Fruit fly (Drosophila melanogaster): Measurements from ENCODE around the gene Syt12.

The Syt12 gene

DNA sequence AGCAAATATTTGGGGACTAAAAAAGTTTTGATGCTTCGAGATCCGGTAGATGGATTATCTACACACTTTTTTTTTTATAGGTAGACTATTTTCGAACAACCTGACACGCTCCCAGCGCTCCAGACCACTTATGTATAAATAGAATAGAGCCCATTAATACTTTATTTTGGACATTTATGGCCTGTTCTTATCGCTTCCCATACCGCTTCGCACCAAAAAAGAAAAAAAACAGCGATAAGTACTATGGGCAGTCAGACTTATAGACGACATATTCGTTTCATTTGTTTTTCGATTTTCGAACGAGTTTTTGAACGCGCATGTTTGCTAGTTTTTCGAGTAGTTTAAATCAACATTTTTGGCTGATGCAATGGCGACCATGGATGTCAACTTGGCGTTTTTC, 38.6 kb downstream of the Syt12 start:
- TF ChIP-seq pan (optimal IDR thresholded peaks at IDR 0.05), result no peak
- no peak for TF ChIP-seq Dll (optimal IDR thresholded peaks at IDR 0.05)
- TF ChIP-seq usp (GFP tag; optimal IDR thresholded peaks at IDR 0.05), result no peak
- TF ChIP-seq CG8478 (optimal IDR thresholded peaks at IDR 0.05), result no peak
- no peak for TF ChIP-seq EcR (GFP tag; optimal IDR thresholded peaks at IDR 0.05)
- TF ChIP-seq psq (optimal IDR thresholded peaks at IDR 0.05), result no peak

DNA sequence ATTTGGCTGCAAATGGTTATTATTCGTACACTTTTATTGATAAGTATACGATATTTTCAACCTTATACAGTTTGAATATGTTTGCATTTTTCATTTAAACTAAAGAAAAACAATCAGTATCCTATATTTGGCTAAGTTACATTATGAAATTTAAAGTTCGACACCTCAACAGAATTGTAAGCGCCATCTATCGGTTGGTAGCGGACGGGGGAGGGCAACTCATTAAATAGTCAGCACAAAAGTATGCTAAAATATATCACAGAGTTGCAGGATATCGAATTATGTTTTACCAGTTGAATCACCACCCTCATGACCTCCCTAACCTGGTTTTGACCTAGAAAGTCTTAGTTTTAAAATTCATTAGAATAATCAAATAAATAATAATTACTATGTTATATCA, 42.2 kb downstream of the Syt12 start:
- TF ChIP-seq psq (optimal IDR thresholded peaks at IDR 0.05), result no peak
- no peak for TF ChIP-seq EcR (GFP tag; optimal IDR thresholded peaks at IDR 0.05)
- TF ChIP-seq Dll (optimal IDR thresholded peaks at IDR 0.05), result no peak
- no peak for TF ChIP-seq pan (optimal IDR thresholded peaks at IDR 0.05)

DNA sequence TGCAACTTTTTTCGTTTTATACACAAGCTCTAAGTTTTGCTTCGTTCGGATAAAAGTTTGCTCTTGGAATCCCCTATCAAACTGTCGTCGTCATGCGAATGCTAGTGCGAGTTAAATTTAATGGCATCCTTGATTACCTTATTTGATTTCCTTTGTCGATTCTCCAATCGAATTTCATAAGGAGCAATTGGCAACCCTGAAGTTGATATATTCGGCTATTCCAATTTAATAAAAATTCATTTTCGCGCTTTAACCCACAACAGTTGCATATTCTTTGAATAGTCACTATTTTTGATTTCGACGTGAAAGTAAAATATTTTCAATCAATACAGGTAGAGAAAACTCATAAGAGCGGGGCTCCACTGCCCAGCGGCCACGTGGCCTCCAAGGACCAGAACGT, 43.7 kb downstream of the Syt12 start, which contains the start of gene CG12725:
Gene CG12725, minus strand, starts transcription at position 101 of the 400 bp plus-strand sequence.
- no peak for TF ChIP-seq Dll (optimal IDR thresholded peaks at IDR 0.05)
- no peak for TF ChIP-seq usp (GFP tag; optimal IDR thresholded peaks at IDR 0.05)
- TF ChIP-seq EcR (GFP tag; optimal IDR thresholded peaks at IDR 0.05), result no peak
- TF ChIP-seq pan (optimal IDR thresholded peaks at IDR 0.05), result no peak
- no peak for TF ChIP-seq CG8478 (optimal IDR thresholded peaks at IDR 0.05)
- no peak for TF ChIP-seq psq (optimal IDR thresholded peaks at IDR 0.05)

DNA sequence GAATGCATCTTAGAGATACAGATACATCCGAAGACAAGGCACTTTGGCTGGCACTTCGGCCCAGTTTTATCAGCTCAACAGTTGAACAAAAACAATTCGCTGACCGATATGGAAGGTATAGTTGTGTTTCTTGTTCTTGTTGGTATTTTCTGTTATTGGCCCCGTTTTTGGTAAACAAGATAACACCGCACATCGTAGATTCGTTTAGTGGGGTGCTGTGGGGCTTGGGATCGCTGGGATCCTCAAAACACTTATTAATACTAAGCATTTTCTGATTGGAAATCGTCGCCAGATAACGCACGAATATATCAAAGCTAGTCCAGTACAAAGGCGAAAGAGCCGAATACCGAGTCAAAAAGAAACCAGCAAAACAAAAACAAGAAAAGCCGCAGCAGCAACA, 44.5 kb downstream of the Syt12 start:
- TF ChIP-seq CG8478 (optimal IDR thresholded peaks at IDR 0.05), result no peak
- no peak for TF ChIP-seq usp (GFP tag; optimal IDR thresholded peaks at IDR 0.05)
- no peak for TF ChIP-seq pan (optimal IDR thresholded peaks at IDR 0.05)
- TF ChIP-seq Dll (optimal IDR thresholded peaks at IDR 0.05), result no peak
- no peak for TF ChIP-seq psq (optimal IDR thresholded peaks at IDR 0.05)
- TF ChIP-seq EcR (GFP tag; optimal IDR thresholded peaks at IDR 0.05), result no peak

DNA sequence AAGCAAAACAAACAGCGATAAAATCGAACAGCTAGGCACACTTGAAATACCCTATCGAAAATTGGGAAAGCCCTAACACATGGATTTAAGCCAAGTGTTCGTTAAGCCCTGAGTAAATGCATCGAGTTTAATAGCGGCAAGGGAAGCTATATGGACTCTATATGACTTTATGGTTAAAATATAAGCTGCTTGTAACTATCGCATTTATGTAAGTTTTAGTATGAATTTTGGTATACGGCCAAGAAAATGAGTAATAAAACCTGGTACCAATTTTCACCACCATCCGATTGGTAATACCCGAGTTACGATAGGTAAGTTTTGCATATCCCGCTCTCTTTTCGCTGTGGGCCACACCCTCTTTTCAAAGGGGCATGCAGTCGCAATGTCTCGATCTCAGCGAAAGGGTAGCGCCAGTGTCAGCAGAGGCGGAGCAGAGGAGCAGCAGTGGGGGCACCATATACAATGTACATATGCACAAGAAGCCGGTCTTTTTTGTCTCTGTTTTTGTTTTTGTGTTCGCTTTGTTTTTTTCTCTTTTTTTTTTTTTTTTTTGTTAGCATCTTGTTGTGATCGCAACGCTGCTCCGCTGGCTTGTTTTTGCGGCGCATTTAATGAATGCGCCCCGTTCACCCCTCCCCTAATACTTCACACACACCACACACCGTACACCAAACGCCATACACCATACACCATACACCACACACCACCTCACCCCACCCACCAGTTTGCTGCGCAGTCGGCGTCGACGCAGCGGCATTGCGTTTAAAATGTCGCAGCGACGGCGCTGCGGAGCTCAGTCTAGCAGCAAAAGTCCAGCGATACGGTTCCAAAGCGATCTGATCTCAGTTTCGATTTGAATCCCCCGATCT, 45.1 kb downstream of the Syt12 start, which contains the start of gene GstT4:
Gene GstT4, plus strand, starts transcription at position 788 of the 869 bp plus-strand sequence.
- TF ChIP-seq CG8478 (optimal IDR thresholded peaks at IDR 0.05) (no peak), Dll (optimal IDR thresholded peaks at IDR 0.05) (no peak), pan (optimal IDR thresholded peaks at IDR 0.05) (no peak), EcR (GFP tag; optimal IDR thresholded peaks at IDR 0.05) (no peak), usp (GFP tag; optimal IDR thresholded peaks at IDR 0.05) (no peak), psq (optimal IDR thresholded peaks at IDR 0.05) (no peak)

DNA sequence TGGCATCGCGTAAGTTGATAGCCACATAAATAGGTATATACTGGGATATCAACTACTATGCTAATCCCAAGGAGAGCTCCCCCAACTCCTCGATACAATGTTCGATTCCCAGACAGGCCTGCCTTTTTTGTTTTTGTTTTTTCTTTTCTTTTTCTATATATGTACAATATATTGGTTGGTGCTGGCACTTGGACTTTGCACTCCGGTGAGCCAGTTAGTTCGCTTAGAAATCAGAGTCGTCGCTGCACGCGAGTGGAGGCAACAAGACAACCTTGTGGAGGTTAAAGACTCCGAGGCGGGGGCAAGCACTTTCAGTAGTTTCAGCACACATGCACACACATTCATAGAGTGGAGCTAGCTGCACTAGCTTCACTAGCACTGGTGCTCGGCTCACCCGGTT, 47.2 kb downstream of the Syt12 start:
- TF ChIP-seq pan (optimal IDR thresholded peaks at IDR 0.05) (no peak), psq (optimal IDR thresholded peaks at IDR 0.05) (no peak), Dll (optimal IDR thresholded peaks at IDR 0.05) (no peak), usp (GFP tag; optimal IDR thresholded peaks at IDR 0.05) (no peak), EcR (GFP tag; optimal IDR thresholded peaks at IDR 0.05) (no peak), CG8478 (optimal IDR thresholded peaks at IDR 0.05) (no peak)

DNA sequence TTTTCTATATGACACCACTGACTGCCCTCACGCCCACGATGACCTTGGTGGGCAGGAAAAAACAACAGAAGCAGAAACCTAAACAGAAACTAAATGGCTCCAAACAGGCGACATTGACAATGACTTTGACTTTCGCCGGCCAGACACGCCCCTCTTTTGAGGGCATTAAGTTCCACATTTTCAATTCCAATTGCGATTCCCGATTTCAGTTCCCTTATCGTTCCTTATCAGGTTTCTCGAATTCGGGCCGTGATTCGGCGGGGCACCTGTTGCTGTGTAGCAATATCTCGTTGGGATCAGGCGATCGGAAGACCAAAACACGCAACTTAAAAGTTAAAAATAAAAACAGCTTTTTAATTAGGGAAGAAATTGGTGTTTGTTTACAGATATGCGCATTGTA, 48.6 kb downstream of the Syt12 start:
- no peak for TF ChIP-seq pan (optimal IDR thresholded peaks at IDR 0.05)
- TF ChIP-seq Dll (optimal IDR thresholded peaks at IDR 0.05), result no peak
- no peak for TF ChIP-seq usp (GFP tag; optimal IDR thresholded peaks at IDR 0.05)
- no peak for TF ChIP-seq psq (optimal IDR thresholded peaks at IDR 0.05)
- no peak for TF ChIP-seq EcR (GFP tag; optimal IDR thresholded peaks at IDR 0.05)
- TF ChIP-seq CG8478 (optimal IDR thresholded peaks at IDR 0.05), result no peak

DNA sequence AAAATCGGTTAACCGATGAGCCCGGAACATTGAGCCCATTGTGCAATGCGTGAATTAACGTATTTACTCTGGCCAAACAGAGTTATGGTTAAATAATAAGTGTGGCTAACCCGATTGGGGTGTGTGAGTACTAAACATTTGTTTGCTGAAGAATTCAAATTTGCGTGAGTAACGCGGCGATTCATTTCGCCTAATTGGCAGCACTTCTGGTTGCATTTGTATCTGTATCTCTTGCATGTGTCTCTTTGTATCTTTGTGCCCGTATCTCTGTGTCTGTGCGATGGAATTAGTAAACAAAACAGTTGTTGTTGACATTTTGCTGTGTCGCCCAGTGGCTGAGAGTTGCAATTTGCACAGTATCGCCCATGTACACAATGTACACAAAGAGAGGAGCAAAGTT, 51.8 kb downstream of the Syt12 start:
- TF ChIP-seq usp (GFP tag; optimal IDR thresholded peaks at IDR 0.05), result no peak
- TF ChIP-seq EcR (GFP tag; optimal IDR thresholded peaks at IDR 0.05), result no peak
- TF ChIP-seq CG8478 (optimal IDR thresholded peaks at IDR 0.05), result no peak
- no peak for TF ChIP-seq psq (optimal IDR thresholded peaks at IDR 0.05)
- TF ChIP-seq Dll (optimal IDR thresholded peaks at IDR 0.05), result no peak
- no peak for TF ChIP-seq pan (optimal IDR thresholded peaks at IDR 0.05)

DNA sequence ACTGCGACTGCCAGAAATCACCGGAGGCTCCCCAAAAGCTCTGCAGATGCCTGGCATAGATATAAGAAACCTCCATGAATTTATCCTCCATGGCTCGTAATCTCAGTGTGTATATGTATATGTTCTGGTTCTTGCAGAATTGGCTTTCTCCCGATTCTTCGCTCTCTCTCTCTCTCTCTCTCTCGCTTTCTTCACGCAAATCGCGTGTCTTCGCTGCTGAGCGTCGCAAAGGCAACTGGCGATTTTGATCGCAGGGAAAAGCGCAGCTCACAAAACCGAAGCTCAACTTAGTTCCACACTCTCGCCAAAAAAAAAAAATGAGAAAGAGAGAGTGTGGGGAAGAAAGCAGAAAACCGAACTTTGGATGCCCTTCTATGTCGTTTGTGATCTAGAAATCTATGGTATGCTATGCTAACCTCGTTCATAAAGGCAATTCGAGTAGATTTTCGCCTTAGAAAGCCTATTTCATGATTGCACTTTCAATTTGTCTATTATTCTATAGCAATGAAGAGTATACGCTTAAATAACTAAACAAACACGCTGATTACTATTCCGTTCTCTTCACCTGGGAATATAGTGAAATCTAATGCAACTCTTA, 52.4 kb downstream of the Syt12 start:
- TF ChIP-seq EcR (GFP tag; optimal IDR thresholded peaks at IDR 0.05), result no peak
- TF ChIP-seq Dll (optimal IDR thresholded peaks at IDR 0.05), result peak; percentile 74

DNA sequence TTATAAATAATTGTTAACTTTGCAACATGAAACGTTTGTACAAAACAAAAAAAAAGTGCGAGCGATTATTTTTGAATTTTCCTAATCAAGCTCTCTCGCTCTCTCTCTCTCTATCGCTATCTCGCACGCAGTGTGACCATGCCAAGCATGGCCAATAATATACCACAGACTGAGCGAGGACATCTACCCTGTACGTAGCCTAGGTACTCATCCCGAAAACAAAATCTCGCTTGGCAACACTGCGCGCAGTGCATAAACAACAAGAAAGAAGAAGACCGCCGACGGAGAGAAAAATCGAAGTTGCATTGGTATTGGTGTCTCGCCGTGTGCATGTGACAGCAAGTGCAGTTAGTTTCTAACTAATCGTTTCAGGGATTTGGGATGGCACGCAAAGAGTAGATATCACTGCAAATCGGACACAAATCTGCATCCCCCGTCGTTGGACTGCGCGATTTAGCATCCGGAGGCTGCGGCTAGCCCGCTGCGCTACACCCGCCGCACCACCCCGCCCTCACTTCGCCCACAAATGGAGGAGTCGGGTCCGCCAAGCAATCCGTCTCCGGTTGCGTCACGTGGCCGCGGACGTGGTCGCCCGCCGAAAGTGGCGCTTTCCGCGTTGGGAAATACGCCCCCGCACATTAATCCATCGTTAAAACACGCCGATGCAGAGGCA, 54.0 kb downstream of the Syt12 start, which contains the start of the genes CG1998 and Set2:
Gene CG1998, minus strand, starts transcription at position 134 of the 673 bp plus-strand sequence.
Gene Set2, plus strand, starts transcription at position 302 of the 673 bp plus-strand sequence.
- no peak for TF ChIP-seq CG8478 (optimal IDR thresholded peaks at IDR 0.05)
- no peak for TF ChIP-seq pan (optimal IDR thresholded peaks at IDR 0.05)
- TF ChIP-seq psq (optimal IDR thresholded peaks at IDR 0.05), result no peak
- TF ChIP-seq usp (GFP tag; optimal IDR thresholded peaks at IDR 0.05), result no peak
- no peak for TF ChIP-seq Dll (optimal IDR thresholded peaks at IDR 0.05)
- TF ChIP-seq EcR (GFP tag; optimal IDR thresholded peaks at IDR 0.05), result no peak
